Worm (Caenorhabditis elegans) whole organism, young adult: ENCODE data around the gene T24D3.2.

Source experiments
- B0019.2 ChIP-seq: fragments of 200-800 bp; sonication (Bioruptor generic); conservative IDR thresholded peaks from 2 replicates; pipeline ENCODE4 v1.3.6; 2022; ENCODE audit warnings: missing genetic modification reagents, missing genetic modification characterization, missing compliant biosample characterization
- B0035.1 ChIP-seq: sonication (generic microtip); optimal IDR thresholded peaks from 2 replicates; lab custom pipeline; 2016; ENCODE audit warnings: missing genetic modification characterization, mild to moderate bottlenecking, missing compliant biosample characterization, missing genotype, missing genetic modification reagents
- B0261.1 ChIP-seq: sonication (generic microtip); optimal IDR thresholded peaks from 2 replicates; lab custom pipeline; 2016; ENCODE audit warnings: mild to moderate bottlenecking, missing genetic modification characterization, moderate library complexity, missing compliant biosample characterization
- B0336.3 ChIP-seq: fragments of 200-800 bp; sonication (Bioruptor generic); IDR thresholded peaks from 2 replicates; pipeline ENCODE4 v1.3.6; 2022; ENCODE audit warnings: missing genetic modification characterization, missing compliant biosample characterization
- F57C9.4 ChIP-seq: sonication (generic microtip); optimal IDR thresholded peaks from 2 replicates; lab custom pipeline; 2017; ENCODE audit warnings: mild to moderate bottlenecking, missing genetic modification characterization, missing compliant biosample characterization
- T07F8.4 ChIP-seq: sonication (generic microtip); optimal IDR thresholded peaks from 2 replicates; lab custom pipeline; 2016; ENCODE audit warnings: mild to moderate bottlenecking, missing genetic modification characterization, moderate library complexity, missing compliant biosample characterization
- Y53G8AR.9 ChIP-seq: fragments of 200-800 bp; sonication (Bioruptor generic); conservative IDR thresholded peaks from 2 replicates; pipeline ENCODE4 v1.3.6; 2022; ENCODE audit warnings: missing genetic modification reagents, missing genetic modification characterization, missing compliant biosample characterization
- Y67H2A.10 ChIP-seq: fragments of 200-800 bp; sonication (Bioruptor generic); conservative IDR thresholded peaks from 2 replicates; pipeline ENCODE4 v1.3.6; 2022; ENCODE audit warnings: missing genetic modification reagents, missing genetic modification characterization, missing compliant biosample characterization
- Y79H2A.3 ChIP-seq: fragments of 200-800 bp; sonication (Bioruptor generic); conservative IDR thresholded peaks from 2 replicates; pipeline ENCODE4 v1.3.6; 2022; ENCODE audit warnings: missing genetic modification reagents, missing genetic modification characterization, missing compliant biosample characterization
- aptf-3 ChIP-seq: fragments of 200-800 bp; sonication (Bioruptor generic); IDR thresholded peaks from 2 replicates; pipeline ENCODE4 v1.3.6; 2022; ENCODE audit warnings: missing genetic modification characterization, missing compliant biosample characterization
- athp-1 ChIP-seq: sonication (generic microtip); optimal IDR thresholded peaks from 2 replicates; lab custom pipeline; 2017; ENCODE audit warnings: mild to moderate bottlenecking, missing genetic modification characterization, missing compliant biosample characterization
- attf-5 ChIP-seq: fragments of 200-800 bp; sonication (Bioruptor generic); optimal IDR thresholded peaks from 2 replicates; lab custom pipeline; 2018; ENCODE audit warnings: mild to moderate bottlenecking, missing genetic modification characterization, missing compliant biosample characterization
- cebp-1 ChIP-seq, 2 experiments: fragments of 200-800 bp in 1 of 2; sonication (Bioruptor generic) in 1 of 2; sonication (generic microtip) in 1 of 2; IDR thresholded peaks in 1 of 2; optimal IDR thresholded peaks in 1 of 2; 2 replicates each; pipeline versions ENCODE4 v1.3.6 to Lab custom; 2017 to 2022; ENCODE audit warnings: missing compliant biosample characterization in 2 of 2, missing genetic modification characterization in 2 of 2, mild to moderate bottlenecking in 1 of 2, missing genetic modification reagents in 1 of 2, moderate library complexity in 1 of 2
- ceh-58 ChIP-seq: fragments of 200-800 bp; sonication (Bioruptor generic); IDR thresholded peaks from 2 replicates; pipeline ENCODE4 v1.3.6; 2022; ENCODE audit warnings: missing genetic modification characterization, missing compliant biosample characterization
- ceh-91 ChIP-seq: fragments of 200-800 bp; sonication (Bioruptor generic); IDR thresholded peaks from 2 replicates; pipeline ENCODE4 v1.3.6; 2022; ENCODE audit warnings: missing genetic modification reagents, missing genetic modification characterization, missing compliant biosample characterization
- chd-7 ChIP-seq: sonication (generic microtip); optimal IDR thresholded peaks from 2 replicates; lab custom pipeline; 2016; ENCODE audit warnings: mild to moderate bottlenecking, missing genetic modification characterization, moderate library complexity, missing compliant biosample characterization
- die-1 ChIP-seq: sonication (generic microtip); optimal IDR thresholded peaks from 2 replicates; lab custom pipeline; 2016; ENCODE audit warnings: missing genotype, mild to moderate bottlenecking, missing genetic modification characterization, missing compliant biosample characterization
- dox-1 ChIP-seq: fragments of 200-800 bp; sonication (Bioruptor generic); IDR thresholded peaks from 2 replicates; pipeline ENCODE4 v1.3.6; 2022; ENCODE audit warnings: missing genetic modification reagents, missing genetic modification characterization, missing compliant biosample characterization
- dpl-1 ChIP-seq: fragments of 150-350 bp; optimal IDR thresholded peaks from 2 replicates; lab custom pipeline; 2014; ENCODE audit warnings: missing biosample characterization, missing genetic modification reagents, missing genetic modification characterization
- egrh-3 ChIP-seq: fragments of 200-800 bp; sonication (Bioruptor generic); IDR thresholded peaks from 2 replicates; pipeline ENCODE4 v1.3.6; 2022; ENCODE audit warnings: missing genetic modification reagents, missing genetic modification characterization, missing compliant biosample characterization
- ekl-4 ChIP-seq: fragments of 200-800 bp; sonication (Bioruptor generic); IDR thresholded peaks from 2 replicates; pipeline ENCODE4 v1.3.6; 2022; ENCODE audit warnings: missing genetic modification reagents, missing genetic modification characterization, missing compliant biosample characterization
- ets-4 ChIP-seq: fragments of 200-800 bp; sonication (Bioruptor generic); optimal IDR thresholded peaks from 2 replicates; lab custom pipeline; 2018; ENCODE audit warnings: mild to moderate bottlenecking, missing genetic modification characterization, missing compliant biosample characterization
- gei-17 ChIP-seq: fragments of 200-800 bp; sonication (Bioruptor generic); optimal IDR thresholded peaks from 2 replicates; lab custom pipeline; 2018; ENCODE audit warnings: mild to moderate bottlenecking, missing genetic modification characterization, missing compliant biosample characterization
- hlh-12 ChIP-seq: sonication (generic microtip); optimal IDR thresholded peaks from 2 replicates; lab custom pipeline; 2016; ENCODE audit warnings: missing genetic modification characterization, missing compliant biosample characterization
- hmg-20 ChIP-seq: fragments of 200-800 bp; sonication (Bioruptor generic); IDR thresholded peaks from 2 replicates; pipeline ENCODE4 v1.3.6; 2022; ENCODE audit warnings: missing genetic modification reagents, missing genetic modification characterization, missing compliant biosample characterization
- hrde-1 ChIP-seq: sonication (generic microtip); optimal IDR thresholded peaks from 2 replicates; lab custom pipeline; 2016; ENCODE audit warnings: missing genetic modification characterization, mild to moderate bottlenecking, missing compliant biosample characterization, moderate library complexity, missing genotype, missing genetic modification reagents, borderline replicate concordance
- lag-1 ChIP-seq: fragments of 200-800 bp; sonication (Bioruptor generic); IDR thresholded peaks from 2 replicates; pipeline ENCODE4 v1.3.6; 2022; ENCODE audit warnings: missing genetic modification reagents, missing genetic modification characterization, missing compliant biosample characterization
- lin-26 ChIP-seq: fragments of 200-800 bp; sonication (Bioruptor generic); IDR thresholded peaks from 2 replicates; pipeline ENCODE4 v1.3.6; 2022; ENCODE audit warnings: missing genetic modification reagents, missing genetic modification characterization, missing compliant biosample characterization
- lin-40 ChIP-seq: sonication (generic microtip); optimal IDR thresholded peaks from 2 replicates; lab custom pipeline; 2016; ENCODE audit warnings: missing genetic modification characterization, mild to moderate bottlenecking, missing compliant biosample characterization, missing genotype, missing genetic modification reagents
- lin-54 ChIP-seq: fragments of 200-800 bp; sonication (Bioruptor generic); optimal IDR thresholded peaks from 2 replicates; lab custom pipeline; 2018; ENCODE audit warnings: mild to moderate bottlenecking, missing genetic modification characterization, missing compliant biosample characterization
- lir-1 ChIP-seq: fragments of 200-800 bp; sonication (Bioruptor generic); conservative IDR thresholded peaks from 2 replicates; pipeline ENCODE4 v1.3.6; 2022; ENCODE audit warnings: missing genetic modification reagents, missing genetic modification characterization, missing compliant biosample characterization
- lsy-27 ChIP-seq: sonication (generic microtip); optimal IDR thresholded peaks from 2 replicates; lab custom pipeline; 2017; ENCODE audit warnings: missing genetic modification characterization, mild to moderate bottlenecking, missing compliant biosample characterization, antibody characterized with exemption, missing genotype, borderline replicate concordance; ENCODE audit not compliant: insufficient read depth
- nfya-2 ChIP-seq: fragments of 200-800 bp; sonication (Bioruptor generic); IDR thresholded peaks from 2 replicates; pipeline ENCODE4 v1.3.6; 2022; ENCODE audit warnings: missing genetic modification reagents, missing genetic modification characterization, missing compliant biosample characterization
- nfyb-1 ChIP-seq: fragments of 200-800 bp; sonication (Bioruptor generic); IDR thresholded peaks from 2 replicates; pipeline ENCODE4 v1.3.6; 2022; ENCODE audit warnings: missing genetic modification reagents, missing genetic modification characterization, missing compliant biosample characterization
- nhr-80 ChIP-seq: sonication (generic microtip); optimal IDR thresholded peaks from 2 replicates; lab custom pipeline; 2016; ENCODE audit warnings: missing genetic modification characterization, missing compliant biosample characterization
- nhr-90 ChIP-seq: sonication (generic microtip); optimal IDR thresholded peaks from 2 replicates; lab custom pipeline; 2016; ENCODE audit warnings: missing genotype, mild to moderate bottlenecking, missing genetic modification characterization, missing compliant biosample characterization
- rcor-1 ChIP-seq: fragments of 200-800 bp; sonication (Bioruptor generic); IDR thresholded peaks from 2 replicates; pipeline ENCODE4 v1.3.6; 2022; ENCODE audit warnings: missing genetic modification reagents, missing genetic modification characterization, missing compliant biosample characterization
- rec-8 ChIP-seq, 2 experiments: sonication (generic microtip); optimal IDR thresholded peaks; 2 replicates each; lab custom pipeline; 2016; ENCODE audit warnings: mild to moderate bottlenecking in 2 of 2, missing genetic modification characterization in 2 of 2, missing genetic modification reagents in 2 of 2, missing genotype in 2 of 2, missing biosample characterization in 1 of 2, missing compliant biosample characterization in 1 of 2, moderate library complexity in 1 of 2
- repo-1 ChIP-seq: sonication (generic microtip); optimal IDR thresholded peaks from 2 replicates; lab custom pipeline; 2017; ENCODE audit warnings: mild to moderate bottlenecking, missing genetic modification characterization, missing compliant biosample characterization
- sea-2 ChIP-seq: fragments of 200-800 bp; sonication (Bioruptor generic); IDR thresholded peaks from 2 replicates; pipeline ENCODE4 v1.3.6; 2022; ENCODE audit warnings: missing genetic modification characterization, missing compliant biosample characterization
- snpc-1.1 ChIP-seq: sonication (generic microtip); optimal IDR thresholded peaks from 2 replicates; lab custom pipeline; 2017; ENCODE audit warnings: missing genetic modification characterization, mild to moderate bottlenecking, missing compliant biosample characterization, antibody characterized with exemption, moderate library complexity, missing genotype, missing genetic modification reagents; ENCODE audit not compliant: insufficient read depth
- snpc-4 ChIP-seq, 5 experiments: fragments of 150-350 bp in 1 of 5; sonication (generic microtip) in 4 of 5; optimal IDR thresholded peaks; 2 replicates each; lab custom pipeline; 2014 to 2018; ENCODE audit warnings: missing genetic modification characterization in 5 of 5, missing biosample characterization in 3 of 5, antibody characterized with exemption in 2 of 5, mild to moderate bottlenecking in 2 of 5, missing compliant biosample characterization in 2 of 5, missing genotype in 2 of 5, moderate library complexity in 2 of 5, missing genetic modification reagents in 1 of 5
- tbx-9 ChIP-seq: sonication (generic microtip); optimal IDR thresholded peaks from 2 replicates; lab custom pipeline; 2016; ENCODE audit warnings: borderline replicate concordance, missing genetic modification characterization, inconsistent platforms, missing compliant biosample characterization
- tlf-1 ChIP-seq: fragments of 200-800 bp; sonication (Bioruptor generic); optimal IDR thresholded peaks from 2 replicates; lab custom pipeline; 2018; ENCODE audit warnings: mild to moderate bottlenecking, missing genetic modification characterization, missing compliant biosample characterization
- xnd-1 ChIP-seq: sonication (generic microtip); optimal IDR thresholded peaks from 2 replicates; lab custom pipeline; 2016; ENCODE audit warnings: missing genotype, missing genetic modification reagents, missing genetic modification characterization, missing compliant biosample characterization
- zim-3 ChIP-seq: sonication (generic microtip); optimal IDR thresholded peaks from 2 replicates; lab custom pipeline; 2017; ENCODE audit warnings: mild to moderate bottlenecking, missing genetic modification characterization, moderate library complexity, missing compliant biosample characterization
- ztf-26 ChIP-seq: sonication (generic microtip); optimal IDR thresholded peaks from 2 replicates; lab custom pipeline; 2017; ENCODE audit warnings: missing genetic modification characterization, missing compliant biosample characterization

Gene T24D3.2

DNA sequence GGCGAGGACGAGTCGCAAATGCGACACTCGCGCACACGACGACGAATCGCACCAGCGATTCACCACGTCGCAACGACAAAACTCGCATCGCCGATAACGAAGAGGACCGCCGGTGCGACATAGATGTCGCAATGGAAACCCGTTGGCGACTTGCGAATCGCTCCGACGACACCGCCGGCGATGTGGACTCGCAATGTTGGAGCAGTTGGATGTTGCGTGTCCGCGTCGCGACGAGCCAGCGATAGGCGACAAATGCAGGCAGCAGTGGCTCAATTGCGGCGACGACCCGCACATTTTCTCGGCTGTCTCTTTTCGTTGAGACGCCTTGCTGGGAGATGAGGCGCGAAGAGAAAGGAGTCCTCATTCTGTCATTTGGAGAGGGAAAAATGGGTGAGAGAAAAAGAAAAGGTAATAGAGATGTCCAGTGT, 26.6 kb downstream of the T24D3.2 start:
- TF ChIP-seq snpc-1.1 (tag; lab: Kevin White, UChicago) (no peak), tlf-1 (GFP tag; lab: Kevin White, UChicago) (no peak), tbx-9 (tag; lab: Kevin White, UChicago) (no peak), lin-40 (tag; lab: Kevin White, UChicago) (peak; percentile 54), ekl-4 (GFP tag; lab: Robert Waterston, UW) (no peak), B0261.1 (tag; lab: Kevin White, UChicago) (peak; percentile 11), lin-54 (GFP tag; lab: Kevin White, UChicago) (peak; percentile 29), aptf-3 (GFP tag; lab: Robert Waterston, UW) (no peak), lag-1 (GFP tag; lab: Robert Waterston, UW) (0 out of 2 replicates have a peak, but pooled peaks have one; percentile 10), die-1 (no peak), rec-8 (tag; optimal IDR thresholded peaks at IDR 0.05; lab: Kevin White, UChicago) (no peak), chd-7 (tag; lab: Kevin White, UChicago) (peak; percentile 53), snpc-4 (GFP tag; optimal IDR thresholded peaks at IDR 0.05; lab: Kevin White, UChicago) (peak; percentile 9), snpc-4 (tag; optimal IDR thresholded peaks at IDR 0.05; lab: Kevin White, UChicago) (peak in 1 of 4 experiments; percentile 29), nfya-2 (GFP tag; lab: Robert Waterston, UW) (no peak), cebp-1 (GFP tag; IDR thresholded peaks at IDR 0.05; lab: Robert Waterston, UW) (no peak), cebp-1 (tag; optimal IDR thresholded peaks at IDR 0.05; lab: Kevin White, UChicago) (peak; percentile 71), B0019.2 (no peak), nfyb-1 (GFP tag; lab: Robert Waterston, UW) (peak; percentile 18; the same call in 1 of the 2 replicates), F57C9.4 (tag; lab: Kevin White, UChicago) (no peak), gei-17 (GFP tag; lab: Kevin White, UChicago) (peak; percentile 50), dox-1 (GFP tag; lab: Robert Waterston, UW) (peak; percentile 58), hmg-20 (no peak), sea-2 (GFP tag; lab: Robert Waterston, UW) (no peak), nhr-90 (peak; percentile 7), B0336.3 (GFP tag; lab: Robert Waterston, UW) (peak; percentile 58; the same call in 1 of the 2 replicates), lir-1 (0 out of 2 replicates have a peak, but pooled peaks have one; percentile 20), zim-3 (tag; lab: Kevin White, UChicago) (no peak), B0035.1 (tag; lab: Kevin White, UChicago) (no peak), ets-4 (GFP tag; lab: Kevin White, UChicago) (peak; percentile 13), T07F8.4 (tag; lab: Kevin White, UChicago) (no peak), hlh-12 (tag; lab: Kevin White, UChicago) (no peak), lsy-27 (tag; lab: Kevin White, UChicago) (no peak), Y53G8AR.9 (GFP tag; lab: Robert Waterston, UW) (no peak), ztf-26 (tag; lab: Kevin White, UChicago) (peak; percentile 25), Y79H2A.3 (GFP tag; lab: Robert Waterston, UW) (no peak), xnd-1 (tag; lab: Kevin White, UChicago) (no peak), egrh-3 (GFP tag; lab: Robert Waterston, UW) (peak; percentile 59; the same call in 1 of the 2 replicates), dpl-1 (GFP tag; lab: Kevin White, UChicago) (no peak), hrde-1 (tag; lab: Kevin White, UChicago) (no peak), repo-1 (tag; lab: Kevin White, UChicago) (no peak), attf-5 (GFP tag; lab: Kevin White, UChicago) (peak; percentile 57), rcor-1 (GFP tag; lab: Robert Waterston, UW) (peak; percentile 41; the same call in 1 of the 2 replicates), ceh-91 (GFP tag; lab: Robert Waterston, UW) (no peak), athp-1 (tag; lab: Kevin White, UChicago) (no peak), lin-26 (peak; percentile 62; the same call in 1 of the 2 replicates), ceh-58 (GFP tag; lab: Robert Waterston, UW) (no peak), nhr-80 (peak; percentile 44), Y67H2A.10 (GFP tag; lab: Robert Waterston, UW) (no peak)
